Fruit fly (Drosophila melanogaster) whole organism, embryonic: ENCODE results near the gene TTLL1A.

ENCODE experiments used
- CG10543 ChIP-seq: fragments of 200-800 bp; sonication (Bioruptor generic); optimal IDR thresholded peaks from 3 replicates; lab custom pipeline; 2017; ENCODE audit warnings: missing biosample characterization, mild to moderate bottlenecking, missing genetic modification characterization, moderate library complexity
- CG13424 ChIP-seq: fragments of 200-800 bp; sonication (Bioruptor generic); optimal IDR thresholded peaks from 2 replicates; lab custom pipeline; 2019; ENCODE audit warnings: missing biosample characterization, mild to moderate bottlenecking, missing genetic modification characterization, moderate library complexity
- CG14050 ChIP-seq: fragments of 200-800 bp; sonication (Bioruptor generic); IDR thresholded peaks from 3 replicates; pipeline ENCODE4 v1.3.6; 2022; ENCODE audit warnings: missing biosample characterization, missing genetic modification characterization
- CG15601 ChIP-seq: fragments of 200-800 bp; sonication (Bioruptor generic); optimal IDR thresholded peaks from 3 replicates; lab custom pipeline; 2019; ENCODE audit warnings: missing biosample characterization, mild to moderate bottlenecking, missing genetic modification characterization, moderate library complexity
- CG15696 ChIP-seq: fragments of 200-800 bp; sonication (Bioruptor generic); optimal IDR thresholded peaks from 2 replicates; lab custom pipeline; 2019; ENCODE audit warnings: missing biosample characterization, mild to moderate bottlenecking, missing genetic modification characterization, moderate library complexity
- CG1602 ChIP-seq: fragments of 200-800 bp; sonication (Bioruptor generic); optimal IDR thresholded peaks from 3 replicates; lab custom pipeline; 2016; ENCODE audit warnings: missing biosample characterization, missing genetic modification characterization
- CG17361 ChIP-seq: fragments of 200-800 bp; sonication (Bioruptor generic); IDR thresholded peaks from 3 replicates; pipeline ENCODE4 v1.3.6; 2022; ENCODE audit warnings: missing biosample characterization, missing genetic modification characterization
- CG17385 ChIP-seq: fragments of 200-800 bp; sonication (Bioruptor generic); optimal IDR thresholded peaks from 3 replicates; lab custom pipeline; 2018; ENCODE audit warnings: missing biosample characterization, mild to moderate bottlenecking, missing genetic modification characterization
- CG17829 ChIP-seq: fragments of 200-800 bp; optimal IDR thresholded peaks from 2 replicates; lab custom pipeline; 2019; ENCODE audit warnings: missing biosample characterization, mild to moderate bottlenecking, missing genetic modification characterization, moderate library complexity
- CG18764 ChIP-seq: fragments of 200-800 bp; sonication (Bioruptor generic); optimal IDR thresholded peaks from 3 replicates; lab custom pipeline; 2016; ENCODE audit warnings: missing biosample characterization, missing genetic modification characterization
- CG2875 ChIP-seq: fragments of 200-800 bp; sonication (Bioruptor generic); optimal IDR thresholded peaks from 2 replicates; lab custom pipeline; 2017; ENCODE audit warnings: missing biosample characterization, mild to moderate bottlenecking, missing genetic modification characterization, missing genetic modification reagents
- CG33213 ChIP-seq: fragments of 200-800 bp; sonication (Bioruptor generic); optimal IDR thresholded peaks from 3 replicates; lab custom pipeline; 2016; ENCODE audit warnings: missing biosample characterization, missing genetic modification characterization
- CG4360 ChIP-seq: fragments of 200-800 bp; sonication (Bioruptor generic); IDR thresholded peaks from 2 replicates; pipeline ENCODE4 v1.3.6; 2022; ENCODE audit warnings: missing biosample characterization, missing genetic modification characterization
- CG4854 ChIP-seq: fragments of 200-800 bp; sonication (Bioruptor generic); optimal IDR thresholded peaks from 2 replicates; lab custom pipeline; 2016; ENCODE audit warnings: missing biosample characterization, missing genetic modification characterization, inconsistent platforms
- CG8359 ChIP-seq: fragments of 200-800 bp; sonication (Bioruptor generic); optimal IDR thresholded peaks from 2 replicates; lab custom pipeline; 2017; ENCODE audit warnings: missing biosample characterization, mild to moderate bottlenecking, missing genetic modification characterization, borderline replicate concordance
- CG9437 ChIP-seq: fragments of 200-800 bp; sonication (Bioruptor generic); optimal IDR thresholded peaks from 2 replicates; lab custom pipeline; 2018; ENCODE audit warnings: missing biosample characterization, mild to moderate bottlenecking, missing genetic modification characterization
- CG9797 ChIP-seq: fragments of 200-800 bp; sonication (Bioruptor generic); optimal IDR thresholded peaks from 3 replicates; lab custom pipeline; 2018; ENCODE audit warnings: missing biosample characterization, mild to moderate bottlenecking, missing genetic modification characterization
- Chrac-16 ChIP-seq: fragments of 200-800 bp; sonication (Bioruptor generic); optimal IDR thresholded peaks from 3 replicates; lab custom pipeline; 2016; ENCODE audit warnings: missing biosample characterization, missing genetic modification characterization
- Dll ChIP-seq: fragments of 200-800 bp; sonication (Bioruptor generic); IDR thresholded peaks from 4 replicates; pipeline ENCODE4 v1.3.6; 2022; ENCODE audit warnings: missing biosample characterization, missing genetic modification characterization; ENCODE audit not compliant: partially characterized antibody
- Ets97D ChIP-seq: fragments of 200-800 bp; sonication (Bioruptor generic); optimal IDR thresholded peaks from 3 replicates; lab custom pipeline; 2016; ENCODE audit warnings: missing biosample characterization, missing genetic modification characterization
- GATAe ChIP-seq: fragments of 200-800 bp; sonication (Bioruptor generic); conservative IDR thresholded peaks from 2 replicates; pipeline ENCODE4 v1.3.6; 2022; ENCODE audit warnings: missing biosample characterization, missing genetic modification characterization
- HmgD ChIP-seq: fragments of 200-800 bp; sonication (Bioruptor generic); optimal IDR thresholded peaks from 3 replicates; lab custom pipeline; 2016; ENCODE audit warnings: missing biosample characterization, missing genetic modification characterization
- Hr78 ChIP-seq, 2 experiments: fragments of 200-800 bp in 1 of 2; fragments of >200 bp in 1 of 2; sonication (Bioruptor generic) in 1 of 2; optimal IDR thresholded peaks; 2 replicates each; lab custom pipeline; 2017 to 2019; ENCODE audit warnings: missing biosample characterization in 2 of 2, missing genetic modification characterization in 2 of 2, mild to moderate bottlenecking in 1 of 2, moderate library complexity in 1 of 2
- Lim3 ChIP-seq: fragments of 200-800 bp; sonication (Bioruptor generic); IDR thresholded peaks from 2 replicates; pipeline ENCODE4 v1.3.6; 2022; ENCODE audit warnings: missing biosample characterization, missing genetic modification characterization
- MTF-1 ChIP-seq: fragments of 200-800 bp; sonication (Bioruptor generic); optimal IDR thresholded peaks from 2 replicates; lab custom pipeline; 2018; ENCODE audit warnings: missing biosample characterization, mild to moderate bottlenecking, missing genetic modification characterization, borderline replicate concordance
- Med ChIP-seq: fragments of 200-800 bp; sonication (Bioruptor generic); peaks from one replicate; lab custom pipeline; 2016; ENCODE audit warnings: missing biosample characterization, missing genetic modification characterization, mild to moderate bottlenecking, inconsistent platforms, moderate library complexity
- Optix ChIP-seq: fragments of 200-800 bp; sonication (Bioruptor generic); IDR thresholded peaks from 3 replicates; pipeline ENCODE4 v1.3.6; 2022; ENCODE audit warnings: missing biosample characterization, missing genetic modification characterization
- Taf1 ChIP-seq: fragments of 200-800 bp; sonication (Bioruptor generic); IDR thresholded peaks from 2 replicates; pipeline ENCODE4 v1.3.6; 2022; ENCODE audit warnings: missing biosample characterization, missing genetic modification characterization
- Tbp ChIP-seq: fragments of >200 bp; optimal IDR thresholded peaks from 2 replicates; lab custom pipeline; 2018; ENCODE audit warnings: missing biosample characterization, missing genetic modification characterization
- Usf ChIP-seq: fragments of 200-800 bp; sonication (Bioruptor generic); optimal IDR thresholded peaks from 2 replicates; lab custom pipeline; 2017; ENCODE audit warnings: missing genotype, missing biosample characterization, missing genetic modification characterization
- bcd ChIP-seq: fragments of 200-800 bp; sonication (Bioruptor generic); optimal IDR thresholded peaks from 2 replicates; lab custom pipeline; 2017; ENCODE audit warnings: missing biosample characterization, mild to moderate bottlenecking, missing genetic modification characterization
- bigmax ChIP-seq: fragments of 200-800 bp; sonication (Bioruptor generic); optimal IDR thresholded peaks from 2 replicates; lab custom pipeline; 2018; ENCODE audit warnings: missing biosample characterization, mild to moderate bottlenecking, missing genetic modification characterization
- cas ChIP-seq: fragments of 200-800 bp; sonication (Bioruptor generic); IDR thresholded peaks from 2 replicates; pipeline ENCODE4 v1.3.6; 2022; ENCODE audit warnings: missing biosample characterization, missing genetic modification characterization
- emc ChIP-seq: fragments of 200-800 bp; sonication (Bioruptor generic); optimal IDR thresholded peaks from 2 replicates; lab custom pipeline; 2016; ENCODE audit warnings: missing biosample characterization, missing genetic modification characterization
- exex ChIP-seq: fragments of 200-800 bp; sonication (Bioruptor generic); optimal IDR thresholded peaks from 4 replicates; lab custom pipeline; 2018; ENCODE audit warnings: missing biosample characterization, mild to moderate bottlenecking, missing genetic modification characterization, moderate library complexity
- fru ChIP-seq: fragments of >200 bp; optimal IDR thresholded peaks from 2 replicates; lab custom pipeline; 2017
- gce ChIP-seq: fragments of 200-800 bp; sonication (Bioruptor generic); IDR thresholded peaks from 3 replicates; pipeline ENCODE4 v1.3.6; 2022; ENCODE audit warnings: missing biosample characterization, missing genetic modification characterization
- gem ChIP-seq: fragments of 200-800 bp; sonication (Bioruptor generic); optimal IDR thresholded peaks from 2 replicates; lab custom pipeline; 2019; ENCODE audit warnings: missing biosample characterization, mild to moderate bottlenecking, missing genetic modification characterization, moderate library complexity
- gt ChIP-seq: fragments of 200-800 bp; sonication (Bioruptor generic); IDR thresholded peaks from 2 replicates; pipeline ENCODE4 v1.3.6; 2022; ENCODE audit warnings: missing biosample characterization, missing genetic modification characterization
- inv ChIP-seq: fragments of 200-800 bp; sonication (Bioruptor generic); IDR thresholded peaks from 2 replicates; pipeline ENCODE4 v1.3.6; 2022; ENCODE audit warnings: missing biosample characterization, missing genetic modification characterization; ENCODE audit not compliant: partially characterized antibody
- klu ChIP-seq: fragments of 200-800 bp; sonication (Bioruptor generic); IDR thresholded peaks from 2 replicates; pipeline ENCODE4 v1.3.6; 2022; ENCODE audit warnings: missing biosample characterization, missing genetic modification characterization
- luna ChIP-seq: fragments of 200-800 bp; sonication (Bioruptor generic); optimal IDR thresholded peaks from 2 replicates; lab custom pipeline; 2016; ENCODE audit warnings: missing biosample characterization, missing genetic modification characterization
- nmo ChIP-seq: fragments of 200-800 bp; sonication (Bioruptor generic); optimal IDR thresholded peaks from 2 replicates; lab custom pipeline; 2018; ENCODE audit warnings: missing biosample characterization, mild to moderate bottlenecking, missing genetic modification characterization, moderate library complexity
- pnt ChIP-seq: fragments of 200-800 bp; sonication (Bioruptor generic); optimal IDR thresholded peaks from 3 replicates; lab custom pipeline; 2016; ENCODE audit warnings: missing biosample characterization, missing genetic modification characterization
- psq ChIP-seq: fragments of 200-800 bp; sonication (Bioruptor generic); optimal IDR thresholded peaks from 2 replicates; lab custom pipeline; 2017; ENCODE audit warnings: missing biosample characterization, missing genetic modification characterization
- pzg ChIP-seq: fragments of 200-800 bp; sonication (Bioruptor generic); optimal IDR thresholded peaks from 3 replicates; lab custom pipeline; 2018; ENCODE audit warnings: missing biosample characterization, mild to moderate bottlenecking, missing genetic modification characterization, moderate library complexity
- sim ChIP-seq: fragments of 200-800 bp; sonication (Bioruptor generic); IDR thresholded peaks from 2 replicates; pipeline ENCODE4 v1.3.6; 2022; ENCODE audit warnings: missing biosample characterization, missing genetic modification characterization
- sqz ChIP-seq: fragments of 200-800 bp; sonication (Bioruptor generic); optimal IDR thresholded peaks from 3 replicates; lab custom pipeline; 2018; ENCODE audit warnings: missing biosample characterization, mild to moderate bottlenecking, missing genetic modification characterization
- sug ChIP-seq: fragments of 200-800 bp; optimal IDR thresholded peaks from 2 replicates; lab custom pipeline; 2019; ENCODE audit warnings: missing biosample characterization, mild to moderate bottlenecking, missing genetic modification characterization, moderate library complexity
- ttk ChIP-seq: fragments of 200-800 bp; sonication (Bioruptor generic); IDR thresholded peaks from 2 replicates; pipeline ENCODE4 v2.1.2; 2022; ENCODE audit warnings: missing biosample characterization, missing genetic modification characterization
- yki ChIP-seq: fragments of >200 bp; optimal IDR thresholded peaks from 3 replicates; lab custom pipeline; 2018
- zf30C ChIP-seq: fragments of 200-800 bp; sonication (Bioruptor generic); optimal IDR thresholded peaks from 3 replicates; lab custom pipeline; 2018; ENCODE audit warnings: missing biosample characterization, mild to moderate bottlenecking, missing genetic modification characterization

Gene TTLL1A

dm6 chrX:17178484-17178921 is 23.9 kb downstream of the TTLL1A start:
- TF ChIP-seq MTF-1 (peak; percentile 93), sqz (peak; percentile 97), Chrac-16 (GFP tag; lab: Kevin White, UChicago) (no peak), cas (GFP tag; lab: Robert Waterston, UW) (peak; percentile 97), CG17385 (GFP tag; lab: Kevin White, UChicago) (no peak), Ets97D (peak; percentile 92), nmo (GFP tag; lab: Kevin White, UChicago) (peak; percentile 99), Med (GFP tag; lab: Kevin White, UChicago) (peak; percentile 99), CG15601 (tag; lab: Kevin White, UChicago) (peak; percentile 97), fru (lab: Kevin White, UChicago) (no peak), CG15696 (peak; percentile 97), psq (GFP tag; lab: Kevin White, UChicago) (no peak), CG8359 (GFP tag; lab: Kevin White, UChicago) (peak; percentile 93), gce (GFP tag; lab: Robert Waterston, UW) (peak; percentile 99), sug (tag; lab: Kevin White, UChicago) (peak; percentile 82), yki (peak; percentile 89), zf30C (peak; percentile 52), CG9797 (peak; percentile 52), Hr78 (GFP tag; optimal IDR thresholded peaks at IDR 0.05; lab: Kevin White, UChicago) (peak in 1 of 2 experiments; percentile 93), HmgD (GFP tag; lab: Kevin White, UChicago) (no peak), ttk (peak; percentile 99), sim (GFP tag; lab: Robert Waterston, UW) (peak; percentile 99), CG2875 (no peak), Lim3 (GFP tag; lab: Robert Waterston, UW) (no peak), CG17361 (GFP tag; lab: Robert Waterston, UW) (peak; percentile 96), Usf (peak; percentile 39), CG9437 (GFP tag; lab: Kevin White, UChicago) (no peak), pnt (peak; percentile 90), bigmax (GFP tag; lab: Kevin White, UChicago) (peak; percentile 70), exex (tag; lab: Kevin White, UChicago) (peak; percentile 82), pzg (GFP tag; lab: Kevin White, UChicago) (peak; percentile 7), inv (GFP tag; lab: Robert Waterston, UW) (no peak), emc (peak; percentile 81), CG10543 (GFP tag; lab: Kevin White, UChicago) (no peak), bcd (GFP tag; lab: Kevin White, UChicago) (peak; percentile 98), CG14050 (GFP tag; lab: Robert Waterston, UW) (peak; percentile 95), CG4854 (GFP tag; lab: Kevin White, UChicago) (peak; percentile 91), gt (GFP tag; lab: Robert Waterston, UW) (peak; percentile 98), CG1602 (GFP tag; lab: Kevin White, UChicago) (peak; percentile 63), CG13424 (peak; percentile 99), gem (tag; lab: Kevin White, UChicago) (no peak), Dll (GFP tag; lab: Robert Waterston, UW) (no peak), CG17829 (tag; lab: Kevin White, UChicago) (peak; percentile 99), CG33213 (GFP tag; lab: Kevin White, UChicago) (peak; percentile 86), luna (peak; percentile 62), Taf1 (peak; percentile 94), CG18764 (GFP tag; lab: Kevin White, UChicago) (peak; percentile 95), klu (GFP tag; lab: Robert Waterston, UW) (peak; percentile 97), GATAe (GFP tag; lab: Robert Waterston, UW) (peak; percentile 96), CG4360 (GFP tag; lab: Robert Waterston, UW) (peak; percentile 88), Optix (GFP tag; lab: Robert Waterston, UW) (0 out of 3 replicates have a peak, but pooled peaks have one; percentile 63), Tbp (GFP tag; lab: Kevin White, UChicago) (no peak)
